Fruit fly (Drosophila melanogaster) whole organism, pupa: ENCODE measurements around the gene CG11898.

Experiments used
- CG10348 ChIP-seq: fragments of 200-800 bp; sonication (Bioruptor generic); IDR thresholded peaks from 2 replicates; pipeline ENCODE4 v1.3.6; 2022; ENCODE audit warnings: missing biosample characterization, missing genetic modification characterization
- CG12605 ChIP-seq: fragments of 200-800 bp; sonication (Bioruptor generic); IDR thresholded peaks from 2 replicates; pipeline ENCODE4 v1.3.6; 2022; ENCODE audit warnings: missing biosample characterization, missing genetic modification characterization
- CG13204 ChIP-seq: fragments of 200-800 bp; sonication (Bioruptor generic); optimal IDR thresholded peaks from 2 replicates; lab custom pipeline; 2018; ENCODE audit warnings: missing biosample characterization, mild to moderate bottlenecking, missing genetic modification characterization, moderate library complexity
- CG14655 ChIP-seq: fragments of 200-800 bp; sonication (Bioruptor generic); optimal IDR thresholded peaks from 3 replicates; lab custom pipeline; 2017; ENCODE audit warnings: mild to moderate bottlenecking, missing biosample characterization, missing genetic modification reagents, missing genetic modification characterization
- CG15710 ChIP-seq: fragments of 200-800 bp; sonication (Bioruptor generic); optimal IDR thresholded peaks from 2 replicates; lab custom pipeline; 2018; ENCODE audit warnings: missing biosample characterization, mild to moderate bottlenecking, missing genetic modification characterization, moderate library complexity
- CG17806 ChIP-seq: fragments of 200-800 bp; sonication (Bioruptor generic); optimal IDR thresholded peaks from 2 replicates; lab custom pipeline; 2018; ENCODE audit warnings: missing biosample characterization, mild to moderate bottlenecking, missing genetic modification characterization, moderate library complexity
- CG32121 ChIP-seq: fragments of 200-800 bp; sonication (Bioruptor generic); IDR thresholded peaks from 2 replicates; pipeline ENCODE4 v1.3.6; 2022; ENCODE audit warnings: missing biosample characterization, missing genetic modification characterization
- CG34367 ChIP-seq: fragments of 200-800 bp; sonication (Bioruptor generic); optimal IDR thresholded peaks from 2 replicates; lab custom pipeline; 2018; ENCODE audit warnings: missing biosample characterization, mild to moderate bottlenecking, missing genetic modification characterization
- CG4496 ChIP-seq: fragments of 200-800 bp; sonication (Bioruptor generic); IDR thresholded peaks from 3 replicates; pipeline ENCODE4 v1.3.6; 2022; ENCODE audit warnings: missing biosample characterization, missing genetic modification characterization
- CG8159 ChIP-seq: fragments of 200-800 bp; sonication (Bioruptor generic); optimal IDR thresholded peaks from 3 replicates; lab custom pipeline; 2018; ENCODE audit warnings: missing biosample characterization, mild to moderate bottlenecking, missing genetic modification characterization, moderate library complexity
- CG8301 ChIP-seq: fragments of 200-800 bp; sonication (Bioruptor generic); optimal IDR thresholded peaks from 2 replicates; lab custom pipeline; 2018; ENCODE audit warnings: missing biosample characterization, mild to moderate bottlenecking, missing genetic modification characterization
- CG9948 ChIP-seq: fragments of 200-800 bp; sonication (Bioruptor generic); optimal IDR thresholded peaks from 2 replicates; lab custom pipeline; 2018; ENCODE audit warnings: missing biosample characterization, mild to moderate bottlenecking, missing genetic modification characterization, moderate library complexity
- D1 ChIP-seq: fragments of 200-800 bp; sonication (Bioruptor generic); optimal IDR thresholded peaks from 2 replicates; lab custom pipeline; 2018; ENCODE audit warnings: missing biosample characterization, mild to moderate bottlenecking, missing genetic modification characterization, moderate library complexity
- EcR ChIP-seq: fragments of 200-800 bp; sonication (Bioruptor generic); optimal IDR thresholded peaks from 3 replicates; lab custom pipeline; 2019; ENCODE audit warnings: missing biosample characterization, missing genetic modification characterization, mild to moderate bottlenecking, moderate library complexity, missing genetic modification reagents
- Ets98B ChIP-seq: fragments of 200-800 bp; sonication (Bioruptor generic); IDR thresholded peaks from 2 replicates; pipeline ENCODE4 v1.3.6; 2022; ENCODE audit warnings: missing biosample characterization, missing genetic modification characterization
- Pif1A ChIP-seq: fragments of 200-800 bp; sonication (Bioruptor generic); optimal IDR thresholded peaks from 3 replicates; lab custom pipeline; 2016; ENCODE audit warnings: missing biosample characterization, missing genetic modification characterization
- Pif1B ChIP-seq: fragments of 200-800 bp; sonication (Bioruptor generic); optimal IDR thresholded peaks from 3 replicates; lab custom pipeline; 2016; ENCODE audit warnings: missing biosample characterization, missing genetic modification characterization
- Snoo ChIP-seq: fragments of 200-800 bp; sonication (Bioruptor generic); optimal IDR thresholded peaks from 3 replicates; lab custom pipeline; 2017; ENCODE audit warnings: missing biosample characterization, mild to moderate bottlenecking, missing genetic modification characterization, inconsistent platforms
- fd96Ca ChIP-seq: fragments of 200-800 bp; sonication (Bioruptor generic); IDR thresholded peaks from 3 replicates; pipeline ENCODE4 v1.3.6; 2022; ENCODE audit warnings: missing biosample characterization, missing genetic modification characterization
- gl ChIP-seq: fragments of 200-800 bp; sonication (Bioruptor generic); optimal IDR thresholded peaks from 2 replicates; lab custom pipeline; 2018; ENCODE audit warnings: missing biosample characterization, mild to moderate bottlenecking, missing genetic modification characterization
- rn ChIP-seq: fragments of 200-800 bp; sonication (Bioruptor generic); IDR thresholded peaks from 2 replicates; pipeline ENCODE4 v1.3.6; 2022; ENCODE audit warnings: missing biosample characterization, missing genetic modification characterization

Gene CG11898

dm6 chr3R:29130902-29131621 is 34.4 kb upstream of the CG11898 start, which contains the start of the genes dgt6 and Vha100-1:
Gene dgt6, minus strand, starts transcription at chr3R:29130972.
Gene Vha100-1, plus strand, starts transcription at chr3R:29131193.
- TF ChIP-seq Pif1A (no peak), CG10348 (no peak), CG12605 (GFP tag; lab: Robert Waterston, UW) (no peak), CG15710 (tag; lab: Kevin White, UChicago) (no peak), fd96Ca (no peak), CG13204 (GFP tag; lab: Kevin White, UChicago) (no peak), Ets98B (no peak), CG14655 (no peak), CG4496 (GFP tag; lab: Robert Waterston, UW) (no peak), rn (GFP tag; lab: Robert Waterston, UW) (no peak), CG8159 (tag; lab: Kevin White, UChicago) (no peak), gl (tag; lab: Kevin White, UChicago) (no peak), Snoo (tag; lab: Kevin White, UChicago) (no peak), D1 (tag; lab: Kevin White, UChicago) (no peak)

- TF ChIP-seq CG34367 (tag; lab: Kevin White, UChicago), result no peak
- peak; percentile 40 for TF ChIP-seq CG9948
- TF ChIP-seq CG32121 (GFP tag; lab: Robert Waterston, UW), result no peak
- TF ChIP-seq CG4496 (GFP tag; lab: Robert Waterston, UW), result no peak
Observed at dm6 chr3R:29138407-29138806, 27.0 kb upstream of the CG11898 start, which contains the start of the genes Alg13 and superdeath. Gene Alg13, minus strand, starts transcription at chr3R:29138573. Gene superdeath, plus strand, starts transcription at chr3R:29138662.

- no peak for TF ChIP-seq Pif1A
- TF ChIP-seq fd96Ca, result peak; percentile 6; the same call in 1 of the 3 replicates
- TF ChIP-seq CG14655, result no peak
- no peak for TF ChIP-seq CG4496 (GFP tag; lab: Robert Waterston, UW)
Observed at dm6 chr3R:29138961-29139527, 26.4 kb upstream of the CG11898 start.

dm6 chr3R:29139767-29140755 is 25.4 kb upstream of the CG11898 start:
- TF ChIP-seq D1 (tag; lab: Kevin White, UChicago) (no peak), gl (tag; lab: Kevin White, UChicago) (peak; percentile 19), rn (GFP tag; lab: Robert Waterston, UW) (no peak), Ets98B (no peak), CG8159 (tag; lab: Kevin White, UChicago) (peak; percentile 69), CG13204 (GFP tag; lab: Kevin White, UChicago) (no peak), CG14655 (no peak), CG15710 (tag; lab: Kevin White, UChicago) (no peak), CG12605 (GFP tag; lab: Robert Waterston, UW) (no peak), CG17806 (tag; lab: Kevin White, UChicago) (peak; percentile 51), fd96Ca (0 out of 3 replicates have a peak, but pooled peaks have one; percentile 5), CG8301 (tag; lab: Kevin White, UChicago) (peak; percentile 1), CG4496 (GFP tag; lab: Robert Waterston, UW) (no peak), CG10348 (no peak), EcR (GFP tag; lab: Kevin White, UChicago) (peak; percentile 37), Pif1A (no peak), Pif1B (GFP tag; lab: Kevin White, UChicago) (no peak)

- TF ChIP-seq CG12605 (GFP tag; lab: Robert Waterston, UW) (peak; percentile 40; the same call in 1 of the 2 replicates), Pif1B (GFP tag; lab: Kevin White, UChicago) (no peak)
Observed at dm6 chr3R:29146710-29147109, 18.7 kb upstream of the CG11898 start, which contains the start of gene CG14511. Gene CG14511, minus strand, starts transcription at chr3R:29146893.

- TF ChIP-seq CG8159 (tag; lab: Kevin White, UChicago), result no peak
- peak; percentile 59; the same call in 2 of the 3 replicates for TF ChIP-seq CG4496 (GFP tag; lab: Robert Waterston, UW)
- TF ChIP-seq fd96Ca, result no peak
- no peak for TF ChIP-seq Pif1B (GFP tag; lab: Kevin White, UChicago)
- TF ChIP-seq Snoo (tag; lab: Kevin White, UChicago), result peak; percentile 37
- no peak for TF ChIP-seq D1 (tag; lab: Kevin White, UChicago)
- no peak for TF ChIP-seq CG34367 (tag; lab: Kevin White, UChicago)
- TF ChIP-seq Ets98B, result 0 out of 2 replicates have a peak, but pooled peaks have one; percentile 7
- no peak for TF ChIP-seq CG9948
- no peak for TF ChIP-seq CG17806 (tag; lab: Kevin White, UChicago)
- TF ChIP-seq CG12605 (GFP tag; lab: Robert Waterston, UW), result peak; percentile 54; the same call in 1 of the 2 replicates
- no peak for TF ChIP-seq CG13204 (GFP tag; lab: Kevin White, UChicago)
- TF ChIP-seq CG32121 (GFP tag; lab: Robert Waterston, UW), result peak; percentile 55
- no peak for TF ChIP-seq CG10348
- no peak for TF ChIP-seq CG14655
- peak; percentile 67 for TF ChIP-seq EcR (GFP tag; lab: Kevin White, UChicago)
- TF ChIP-seq rn (GFP tag; lab: Robert Waterston, UW), result no peak
- TF ChIP-seq CG15710 (tag; lab: Kevin White, UChicago), result peak; percentile 6
Observed at dm6 chr3R:29148072-29148471, 17.4 kb upstream of the CG11898 start, which contains the start of the genes CG11882 and Pglym78. Gene CG11882, minus strand, starts transcription at chr3R:29148172. Gene Pglym78, plus strand, starts transcription at chr3R:29148248.
